Worm (Caenorhabditis elegans): Measurements from ENCODE around the gene glb-24.
"Not testable (repeated sequence)": the region's sequence is repeated elsewhere in the genome, so short reads cannot be mapped to it uniquely, and the experiment has no call there.

glb-24 gene

DNA sequence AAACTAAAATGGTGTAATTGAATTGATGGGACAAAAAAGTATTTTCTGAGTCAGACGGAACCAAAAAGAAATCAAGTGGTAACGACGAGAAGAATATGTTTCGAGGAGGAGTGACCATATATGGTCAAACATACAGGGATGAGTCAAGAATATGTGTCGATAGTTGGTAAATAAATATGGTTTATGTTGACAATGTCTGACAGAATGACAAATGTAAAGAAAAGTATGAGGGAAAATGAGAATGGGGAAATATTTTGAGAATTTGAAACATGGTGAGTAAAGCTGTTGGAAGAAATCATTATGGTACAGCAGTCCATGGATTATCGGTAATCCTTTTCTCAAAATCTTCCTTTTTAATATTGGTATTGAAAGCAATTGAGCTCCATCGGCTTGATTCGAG is 17.8 kb downstream of the glb-24 start, which contains the start of gene nspg-1:
nspg-1 (minus strand) TSS at position 101 of the 400 bp plus-strand sequence.
- TF ChIP-seq dmd-4 (tag; optimal IDR thresholded peaks at IDR 0.05) (no peak), Y55F3AM.14 (GFP tag; optimal IDR thresholded peaks at IDR 0.05) (no peak), zag-1 (tag; optimal IDR thresholded peaks at IDR 0.05) (no peak), ZK546.5 (tag; optimal IDR thresholded peaks at IDR 0.05) (no peak), nhr-11 (tag; optimal IDR thresholded peaks at IDR 0.05) (no peak), ceh-16 (tag; optimal IDR thresholded peaks at IDR 0.05) (no peak), F13H6.1 (tag; optimal IDR thresholded peaks at IDR 0.05) (no peak), R02D3.7 (tag; optimal IDR thresholded peaks at IDR 0.05) (no peak), gmeb-1 (tag; optimal IDR thresholded peaks at IDR 0.05) (no peak), lin-39 (tag; optimal IDR thresholded peaks at IDR 0.05) (no peak), alr-1 (tag; optimal IDR thresholded peaks at IDR 0.05) (no peak), ztf-11 (tag; optimal IDR thresholded peaks at IDR 0.05) (no peak)

DNA sequence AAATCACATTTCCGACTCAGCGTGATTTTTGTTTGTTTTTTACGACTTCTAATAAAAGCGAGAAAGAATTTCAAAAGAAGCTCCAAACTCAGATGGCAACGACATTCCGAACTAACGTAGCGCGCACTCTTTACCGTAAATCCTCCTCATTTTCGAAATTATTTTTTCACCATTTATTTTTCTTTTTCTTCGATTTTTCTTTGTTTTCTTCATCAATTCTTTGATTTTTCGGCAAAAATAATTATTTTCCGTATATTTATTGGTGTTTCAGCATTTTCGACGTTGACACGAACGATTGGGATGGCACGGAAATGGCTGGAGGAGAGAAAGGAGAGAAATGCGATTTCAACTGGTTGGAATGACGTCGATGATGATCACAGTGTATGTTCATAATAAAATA is 20.1 kb downstream of the glb-24 start, which contains the start of gene T07F10.5:
T07F10.5 (plus strand) TSS at position 301 of the 400 bp plus-strand sequence.
- TF ChIP-seq sma-3 (GFP tag; optimal IDR thresholded peaks at IDR 0.05); elt-1 (tag; optimal IDR thresholded peaks at IDR 0.05); nhr-10 (tag; optimal IDR thresholded peaks at IDR 0.05): not testable (repeated sequence)

DNA sequence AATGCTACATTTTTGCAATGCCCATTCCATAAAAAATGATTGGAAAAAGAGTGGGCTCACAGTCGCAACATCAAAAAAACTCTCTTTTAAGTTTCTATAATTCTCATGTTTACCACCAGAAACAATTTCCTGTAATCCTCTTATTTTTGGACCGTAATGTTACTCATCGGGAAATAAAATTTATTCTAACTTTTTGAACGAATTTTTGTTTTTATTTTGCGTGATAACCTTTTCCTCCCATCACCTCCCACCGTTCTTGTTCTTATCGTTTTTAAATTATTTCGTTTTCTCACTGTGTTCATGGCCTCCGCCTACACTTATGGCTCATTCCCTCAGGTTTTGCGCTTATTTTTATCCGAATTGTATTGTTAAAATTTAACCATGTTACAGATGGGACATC is 26.6 kb downstream of the glb-24 start, which contains the start of gene anp-1:
anp-1 (plus strand) TSS at position 301 of the 400 bp plus-strand sequence.
- TF ChIP-seq nhr-12 (tag; optimal IDR thresholded peaks at IDR 0.05) (no peak), ceh-16 (tag; optimal IDR thresholded peaks at IDR 0.05) (no peak), unc-62 (GFP tag; optimal IDR thresholded peaks at IDR 0.05) (no peak), sma-3 (GFP tag; optimal IDR thresholded peaks at IDR 0.05) (no peak), mdl-1 (tag; optimal IDR thresholded peaks at IDR 0.05) (no peak), mab-5 (tag; optimal IDR thresholded peaks at IDR 0.05) (no peak), dmd-4 (tag; optimal IDR thresholded peaks at IDR 0.05) (no peak), unc-55 (GFP tag; optimal IDR thresholded peaks at IDR 0.05) (no peak), ztf-1 (GFP tag; conservative IDR thresholded peaks at IDR 0.05) (no peak), aly-2 (tag; optimal IDR thresholded peaks at IDR 0.05) (no peak), sma-9 (GFP tag; optimal IDR thresholded peaks at IDR 0.05) (no peak), sma-9 (tag; optimal IDR thresholded peaks at IDR 0.05) (no peak), nhr-6 (tag; optimal IDR thresholded peaks at IDR 0.05) (no peak)

DNA sequence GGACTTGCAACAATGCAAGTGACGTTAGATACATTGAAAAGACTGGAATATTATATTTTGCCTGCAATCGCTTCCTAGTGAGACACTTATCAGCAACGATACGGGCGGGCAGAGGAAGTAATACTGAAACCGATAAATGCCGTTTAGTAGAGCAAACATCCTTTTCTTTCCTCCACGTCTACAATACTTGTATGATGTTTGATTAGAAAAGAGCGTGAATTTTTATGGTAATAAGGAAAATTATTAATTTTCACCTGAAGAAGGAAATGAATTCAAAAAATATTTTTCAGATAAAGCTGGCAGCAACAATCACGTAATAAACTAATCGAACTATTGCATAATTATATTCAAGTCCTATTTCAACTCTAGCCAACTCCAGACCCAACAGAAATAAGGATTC is 31.0 kb downstream of the glb-24 start, which contains the start of gene C44H9.7:
C44H9.7 (minus strand) TSS at position 101 of the 400 bp plus-strand sequence.
- TF ChIP-seq zag-1 (tag; optimal IDR thresholded peaks at IDR 0.05), result no peak
- TF ChIP-seq elt-3 (tag; optimal IDR thresholded peaks at IDR 0.05), result no peak
- TF ChIP-seq unc-39 (tag; optimal IDR thresholded peaks at IDR 0.05), result no peak
- TF ChIP-seq skn-1 (tag; optimal IDR thresholded peaks at IDR 0.05), result no peak
- no peak for TF ChIP-seq mbf-1 (tag; optimal IDR thresholded peaks at IDR 0.05)
- no peak for TF ChIP-seq fos-1 (tag; optimal IDR thresholded peaks at IDR 0.05)
- TF ChIP-seq Y55F3AM.14 (GFP tag; optimal IDR thresholded peaks at IDR 0.05), result no peak
- no peak for TF ChIP-seq sma-3 (GFP tag; optimal IDR thresholded peaks at IDR 0.05)
- TF ChIP-seq gmeb-1 (tag; optimal IDR thresholded peaks at IDR 0.05), result no peak
- TF ChIP-seq crh-2 (tag; optimal IDR thresholded peaks at IDR 0.05), result no peak
- TF ChIP-seq aly-2 (tag; optimal IDR thresholded peaks at IDR 0.05), result no peak
- no peak for TF ChIP-seq lin-39 (tag; optimal IDR thresholded peaks at IDR 0.05)
- TF ChIP-seq ztf-11 (tag; optimal IDR thresholded peaks at IDR 0.05), result no peak
- no peak for TF ChIP-seq snpc-4 (tag; optimal IDR thresholded peaks at IDR 0.05)

DNA sequence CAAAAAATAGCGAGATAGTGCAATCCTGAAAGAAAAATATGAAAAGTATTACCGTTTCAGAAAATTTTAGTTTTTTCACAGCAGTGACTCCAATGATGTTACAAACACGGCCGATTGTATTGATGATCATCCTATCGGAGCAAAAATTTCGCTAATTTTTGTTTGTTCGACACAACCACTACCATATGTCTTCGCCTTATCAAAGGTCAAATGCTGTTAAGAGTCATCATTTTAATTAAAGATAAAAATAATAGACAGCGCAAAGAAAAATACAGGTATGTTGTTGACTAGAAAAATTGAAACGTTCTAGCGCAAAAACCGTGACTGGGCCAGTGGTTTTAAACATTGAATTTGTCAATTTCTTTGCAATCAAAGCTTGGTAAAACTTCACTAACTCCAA is 33.4 kb downstream of the glb-24 start:
- peak; percentile 8 for TF ChIP-seq fos-1 (tag; optimal IDR thresholded peaks at IDR 0.05)
- no peak for TF ChIP-seq aly-2 (tag; optimal IDR thresholded peaks at IDR 0.05)

DNA sequence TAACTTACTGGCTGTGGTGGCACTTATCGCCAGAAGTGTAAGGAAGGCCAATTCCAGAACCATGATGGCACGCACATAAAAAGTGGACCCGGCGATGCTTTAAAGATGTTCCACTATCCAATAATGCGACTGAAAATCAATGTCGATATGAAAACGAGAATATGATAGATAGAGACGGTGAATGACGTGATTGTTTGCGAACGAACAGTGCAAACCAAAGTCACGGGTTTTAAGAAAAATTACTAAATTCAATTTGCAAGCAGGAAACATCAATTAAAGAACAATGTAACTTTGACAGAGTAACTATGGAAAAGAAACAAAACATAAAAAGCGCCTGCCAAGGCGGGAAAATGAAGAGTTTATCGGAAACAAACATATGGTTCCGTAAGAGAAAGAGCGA is 36.0 kb downstream of the glb-24 start, which contains the start of gene C44H9.5:
C44H9.5 (minus strand) TSS at position 129 of the 400 bp plus-strand sequence.
- no peak for TF ChIP-seq dmd-4 (tag; optimal IDR thresholded peaks at IDR 0.05)
- TF ChIP-seq fos-1 (tag; optimal IDR thresholded peaks at IDR 0.05), result peak; percentile 8
